Worm (Caenorhabditis elegans): ENCODE data around the gene B0001.4.

- TF ChIP-seq dao-5 (tag; optimal IDR thresholded peaks at IDR 0.05) (no peak), W03F9.2 (tag; optimal IDR thresholded peaks at IDR 0.05) (no peak)
Observed at ce11 chrIV:12127838-12128237, 10.2 kb downstream of the B0001.4 start.
